Worm (Caenorhabditis elegans): ENCODE measurements around the gene ZK742.7.

DNA sequence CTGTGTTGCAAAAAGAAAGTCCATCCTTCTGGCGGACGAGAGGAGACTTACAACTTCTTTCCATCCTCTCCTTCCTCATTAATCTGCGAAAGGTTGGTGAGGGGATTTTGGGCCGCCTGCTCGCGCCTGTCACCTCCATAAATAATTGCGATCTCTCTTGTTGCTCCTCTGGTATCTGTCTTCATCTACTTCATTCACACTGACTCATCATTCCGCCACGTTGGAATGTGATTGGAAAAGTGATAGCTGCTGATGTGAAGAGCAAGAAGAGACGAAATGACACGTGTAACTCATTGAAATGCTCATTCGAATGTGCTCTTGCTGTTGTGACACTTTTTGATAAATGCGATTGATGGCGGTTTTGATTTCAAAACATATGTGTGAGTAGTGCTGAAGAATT, 24.5 kb downstream of the ZK742.7 start:
- TF ChIP-seq madf-10 (tag; optimal IDR thresholded peaks at IDR 0.05) (no peak), snpc-4 (GFP tag; optimal IDR thresholded peaks at IDR 0.05) (no peak), snpc-4 (tag; optimal IDR thresholded peaks at IDR 0.05) (no peak), unc-130 (GFP tag; optimal IDR thresholded peaks at IDR 0.05) (no peak), tbx-9 (tag; optimal IDR thresholded peaks at IDR 0.05; ENCODE audit: borderline replicate concordance) (no peak), dpff-1 (tag; optimal IDR thresholded peaks at IDR 0.05) (no peak), ccch-3 (GFP tag; optimal IDR thresholded peaks at IDR 0.05) (no peak), madf-3 (GFP tag; IDR thresholded peaks at IDR 0.05) (no peak), pha-4 (tag; optimal IDR thresholded peaks at IDR 0.05) (no peak), C17E4.6 (GFP tag; IDR thresholded peaks at IDR 0.05) (no peak)
